Worm (Caenorhabditis elegans) whole organism, L4 larva: ENCODE results near the gene nhr-100.

ENCODE experiments used
- aha-1 ChIP-seq: fragments of 150-350 bp; peaks from one replicate; lab custom pipeline; 2014; ENCODE audit warnings: missing biosample characterization, missing genetic modification characterization
- attf-4 ChIP-seq: sonication (generic microtip); optimal IDR thresholded peaks from 3 replicates; lab custom pipeline; 2017; ENCODE audit warnings: missing biosample characterization, missing genetic modification characterization
- snpc-1.2 ChIP-seq: fragments of 200-800 bp; sonication (Bioruptor generic); IDR thresholded peaks from 2 replicates; pipeline ENCODE4 v1.3.6; 2022; ENCODE audit warnings: missing genetic modification reagents, missing genetic modification characterization, missing compliant biosample characterization

- TF ChIP-seq aha-1 (tag; lab: Kevin White, UChicago) (no peak), snpc-1.2 (GFP tag; lab: Robert Waterston, UW) (no peak), attf-4 (tag; lab: Kevin White, UChicago) (no peak)
Observed at ce11 chrIV:9755713-9756112, 27.2 kb downstream of the nhr-100 start.
